Worm (Caenorhabditis elegans) whole organism, L2 larva: Measurements from ENCODE around the gene sftb-1.
A peak's percentile ranks its signal among the peaks of the same experiment; 100 is the strongest.

Source experiments
- C34F6.9 ChIP-seq: fragments of 150-350 bp; optimal IDR thresholded peaks from 2 replicates; lab custom pipeline; 2014; ENCODE audit warnings: missing biosample characterization, missing genetic modification characterization
- F13H6.1 ChIP-seq: sonication (generic microtip); optimal IDR thresholded peaks from 2 replicates; lab custom pipeline; 2016; ENCODE audit warnings: missing genetic modification characterization, missing compliant biosample characterization
- R02D3.7 ChIP-seq: fragments of 150-350 bp; optimal IDR thresholded peaks from 2 replicates; lab custom pipeline; 2014; ENCODE audit warnings: missing biosample characterization, missing genetic modification characterization
- ama-1 ChIP-seq: fragments of 150-350 bp; optimal IDR thresholded peaks from 2 replicates; lab custom pipeline; 2018; ENCODE audit warnings: inconsistent platforms
- blmp-1 ChIP-seq: sonication (generic microtip); optimal IDR thresholded peaks from 2 replicates; lab custom pipeline; 2017; ENCODE audit warnings: missing genetic modification characterization, mild to moderate bottlenecking, missing compliant biosample characterization, antibody characterized with exemption, moderate library complexity; ENCODE audit not compliant: insufficient read depth
- ceh-16 ChIP-seq: fragments of 150-350 bp; optimal IDR thresholded peaks from 2 replicates; lab custom pipeline; 2014; ENCODE audit warnings: missing biosample characterization, missing genetic modification characterization
- ceh-82 ChIP-seq: fragments of 150-350 bp; optimal IDR thresholded peaks from 2 replicates; lab custom pipeline; 2014; ENCODE audit warnings: missing biosample characterization, missing genetic modification characterization
- crh-2 ChIP-seq: sonication (generic microtip); optimal IDR thresholded peaks from 2 replicates; lab custom pipeline; 2017; ENCODE audit warnings: missing biosample characterization, missing genetic modification characterization
- egl-27 ChIP-seq: sonication (generic microtip); optimal IDR thresholded peaks from 3 replicates; lab custom pipeline; 2017; ENCODE audit warnings: missing biosample characterization, missing genetic modification reagents, missing genetic modification characterization
- elt-1 ChIP-seq: fragments of 150-350 bp; optimal IDR thresholded peaks from 2 replicates; lab custom pipeline; 2014; ENCODE audit warnings: missing biosample characterization, missing genetic modification characterization
- elt-3 ChIP-seq: sonication (generic microtip); optimal IDR thresholded peaks from 2 replicates; lab custom pipeline; 2017; ENCODE audit warnings: missing biosample characterization, missing genetic modification characterization
- fos-1 ChIP-seq: fragments of 150-350 bp; optimal IDR thresholded peaks from 2 replicates; lab custom pipeline; 2014; ENCODE audit warnings: missing biosample characterization, missing genetic modification characterization
- gmeb-1 ChIP-seq: fragments of 150-350 bp; optimal IDR thresholded peaks from 2 replicates; lab custom pipeline; 2014; ENCODE audit warnings: missing biosample characterization, missing genetic modification characterization
- lin-13 ChIP-seq: fragments of 150-350 bp; optimal IDR thresholded peaks from 2 replicates; lab custom pipeline; 2014; ENCODE audit warnings: missing biosample characterization, missing genetic modification reagents, missing genetic modification characterization
- lin-39 ChIP-seq: fragments of 150-350 bp; optimal IDR thresholded peaks from 2 replicates; lab custom pipeline; 2014; ENCODE audit warnings: missing biosample characterization, missing genetic modification reagents, missing genetic modification characterization
- lsy-2 ChIP-seq, 2 experiments: fragments of 150-350 bp in 1 of 2; sonication (generic microtip) in 1 of 2; optimal IDR thresholded peaks; 2 replicates each; lab custom pipeline; 2014 to 2017; ENCODE audit warnings: missing biosample characterization in 2 of 2, missing genetic modification characterization in 2 of 2
- nhr-11 ChIP-seq: fragments of 150-350 bp; optimal IDR thresholded peaks from 2 replicates; lab custom pipeline; 2014; ENCODE audit warnings: missing biosample characterization, missing genetic modification characterization
- nhr-12 ChIP-seq: fragments of 150-350 bp; optimal IDR thresholded peaks from 2 replicates; lab custom pipeline; 2014; ENCODE audit warnings: missing biosample characterization, missing genetic modification characterization
- nhr-129 ChIP-seq: fragments of 150-350 bp; optimal IDR thresholded peaks from 2 replicates; lab custom pipeline; 2014; ENCODE audit warnings: missing biosample characterization, missing genetic modification characterization
- nhr-237 ChIP-seq: fragments of 150-350 bp; optimal IDR thresholded peaks from 2 replicates; lab custom pipeline; 2014; ENCODE audit warnings: missing biosample characterization, missing genetic modification characterization
- nhr-25 ChIP-seq: fragments of 150-350 bp; sonication (generic microtip); optimal IDR thresholded peaks from 3 replicates; lab custom pipeline; 2014; ENCODE audit warnings: missing biosample characterization, missing genetic modification characterization
- nhr-77 ChIP-seq: fragments of 150-350 bp; optimal IDR thresholded peaks from 2 replicates; lab custom pipeline; 2014; ENCODE audit warnings: missing biosample characterization, missing genetic modification characterization
- peb-1 ChIP-seq: fragments of 150-350 bp; optimal IDR thresholded peaks from 2 replicates; lab custom pipeline; 2014; ENCODE audit warnings: missing biosample characterization, missing genetic modification characterization
- sem-4 ChIP-seq: fragments of 150-350 bp; optimal IDR thresholded peaks from 2 replicates; lab custom pipeline; 2014; ENCODE audit warnings: missing biosample characterization, missing genetic modification reagents, missing genetic modification characterization
- skn-1 ChIP-seq: sonication (generic microtip); optimal IDR thresholded peaks from 2 replicates; lab custom pipeline; 2017; ENCODE audit warnings: missing biosample characterization, missing genetic modification characterization
- sma-3 ChIP-seq: sonication (generic microtip); optimal IDR thresholded peaks from 2 replicates; lab custom pipeline; 2016; ENCODE audit warnings: missing genetic modification reagents, missing genetic modification characterization, missing compliant biosample characterization
- sma-9 ChIP-seq, 2 experiments: fragments of 150-350 bp in 1 of 2; sonication (generic microtip) in 1 of 2; optimal IDR thresholded peaks; 2 replicates each; lab custom pipeline; 2014 to 2016; ENCODE audit warnings: missing genetic modification characterization in 2 of 2, mild to moderate bottlenecking in 1 of 2, missing biosample characterization in 1 of 2, missing compliant biosample characterization in 1 of 2, missing genetic modification reagents in 1 of 2, moderate library complexity in 1 of 2
- snpc-4 ChIP-seq: fragments of 150-350 bp; optimal IDR thresholded peaks from 2 replicates; lab custom pipeline; 2014; ENCODE audit warnings: missing biosample characterization, missing genetic modification characterization
- unc-39 ChIP-seq: fragments of 150-350 bp; optimal IDR thresholded peaks from 2 replicates; lab custom pipeline; 2014; ENCODE audit warnings: missing biosample characterization, missing genetic modification characterization
- unc-55 ChIP-seq: fragments of 150-350 bp; sonication (generic microtip); optimal IDR thresholded peaks from 3 replicates; lab custom pipeline; 2014; ENCODE audit warnings: missing biosample characterization, missing genetic modification reagents, missing genetic modification characterization
- unc-62 ChIP-seq: fragments of 150-350 bp; optimal IDR thresholded peaks from 2 replicates; lab custom pipeline; 2014; ENCODE audit warnings: missing biosample characterization, missing genetic modification reagents, missing genetic modification characterization
- zag-1 ChIP-seq: fragments of 150-350 bp; optimal IDR thresholded peaks from 2 replicates; lab custom pipeline; 2014; ENCODE audit warnings: missing biosample characterization, missing genetic modification characterization
- ztf-1 ChIP-seq: fragments of 200-800 bp; sonication (Bioruptor generic); conservative IDR thresholded peaks from 2 replicates; pipeline ENCODE4 v1.3.6; 2022; ENCODE audit warnings: missing genetic modification characterization, missing compliant biosample characterization
- ztf-11 ChIP-seq: sonication (generic microtip); optimal IDR thresholded peaks from 2 replicates; lab custom pipeline; 2017; ENCODE audit warnings: missing biosample characterization, missing genetic modification characterization

The sftb-1 gene

ce11 chrIII:4276277-4276676, 7.2 kb upstream of the sftb-1 start:
- TF ChIP-seq sem-4 (no peak), nhr-237 (tag; lab: Kevin White, UChicago) (no peak)

ce11 chrIII:4275704-4276103, 6.6 kb upstream of the sftb-1 start:
- no peak for TF ChIP-seq peb-1 (tag; lab: Kevin White, UChicago)
- peak in 1 of 2 experiments; percentile 5 for TF ChIP-seq lsy-2 (tag; optimal IDR thresholded peaks at IDR 0.05; lab: Kevin White, UChicago)

- no peak for TF ChIP-seq crh-2 (tag; lab: Kevin White, UChicago)
- no peak for TF ChIP-seq ztf-1 (GFP tag; lab: Robert Waterston, UW)
- TF ChIP-seq C34F6.9 (tag; lab: Kevin White, UChicago) = no peak
- TF ChIP-seq zag-1 (tag; lab: Kevin White, UChicago) = no peak
- TF ChIP-seq ztf-11 (tag; lab: Kevin White, UChicago) = no peak
- no peak for TF ChIP-seq R02D3.7 (tag; lab: Kevin White, UChicago)
- TF ChIP-seq sem-4 = no peak
- TF ChIP-seq nhr-77 (tag; lab: Kevin White, UChicago) = no peak
- TF ChIP-seq ceh-16 = peak; percentile 47
- no peak for TF ChIP-seq skn-1 (tag; lab: Kevin White, UChicago)
- no peak for TF ChIP-seq nhr-237 (tag; lab: Kevin White, UChicago)
- no peak for TF ChIP-seq blmp-1
- TF ChIP-seq unc-62 (GFP tag; lab: Kevin White, UChicago) = no peak
- peak; percentile 17 for TF ChIP-seq sma-9 (GFP tag; optimal IDR thresholded peaks at IDR 0.05; lab: Kevin White, UChicago)
- TF ChIP-seq sma-9 (tag; optimal IDR thresholded peaks at IDR 0.05; lab: Kevin White, UChicago) = no peak
- no peak for TF ChIP-seq lin-13 (GFP tag; lab: Kevin White, UChicago)
Measured at ce11 chrIII:4274524-4274923, 5.5 kb upstream of the sftb-1 start.

ce11 chrIII:4272864-4273263, 3.8 kb upstream of the sftb-1 start:
- TF ChIP-seq nhr-12 (tag; lab: Kevin White, UChicago) (no peak), nhr-25 (tag; lab: Kevin White, UChicago) (no peak), gmeb-1 (tag; lab: Kevin White, UChicago) (no peak), ama-1 (no peak), nhr-237 (tag; lab: Kevin White, UChicago) (no peak), ceh-82 (tag; lab: Kevin White, UChicago) (no peak), blmp-1 (no peak), skn-1 (tag; lab: Kevin White, UChicago) (no peak), R02D3.7 (tag; lab: Kevin White, UChicago) (no peak), ztf-11 (tag; lab: Kevin White, UChicago) (no peak), elt-1 (no peak), zag-1 (tag; lab: Kevin White, UChicago) (no peak), F13H6.1 (tag; lab: Kevin White, UChicago) (no peak), sma-3 (GFP tag; lab: Kevin White, UChicago) (no peak), unc-55 (GFP tag; lab: Kevin White, UChicago) (no peak), unc-39 (tag; lab: Kevin White, UChicago) (no peak), snpc-4 (tag; lab: Kevin White, UChicago) (no peak)
- TF ChIP-seq, all 48 proteins: peak for 0

ce11 chrIII:4271059-4271458, 2.0 kb upstream of the sftb-1 start:
- TF ChIP-seq F13H6.1 (tag; lab: Kevin White, UChicago) (no peak), nhr-11 (tag; lab: Kevin White, UChicago) (no peak), lin-39 (no peak), nhr-129 (tag; lab: Kevin White, UChicago) (no peak), lsy-2 (tag; optimal IDR thresholded peaks at IDR 0.05; lab: Kevin White, UChicago) (no peak), elt-1 (no peak)

- no peak for TF ChIP-seq ceh-16
- TF ChIP-seq ztf-11 (tag; lab: Kevin White, UChicago) = no peak
- TF ChIP-seq ceh-82 (tag; lab: Kevin White, UChicago) = no peak
- no peak for TF ChIP-seq elt-3
- TF ChIP-seq F13H6.1 (tag; lab: Kevin White, UChicago) = no peak
- no peak for TF ChIP-seq sma-3 (GFP tag; lab: Kevin White, UChicago)
- TF ChIP-seq nhr-25 (tag; lab: Kevin White, UChicago) = no peak
- no peak for TF ChIP-seq blmp-1
- TF ChIP-seq unc-39 (tag; lab: Kevin White, UChicago) = no peak
- no peak for TF ChIP-seq egl-27 (tag; lab: Kevin White, UChicago)
- no peak for TF ChIP-seq gmeb-1 (tag; lab: Kevin White, UChicago)
- TF ChIP-seq lin-39 = no peak
- TF ChIP-seq R02D3.7 (tag; lab: Kevin White, UChicago) = no peak
- TF ChIP-seq fos-1 (tag; lab: Kevin White, UChicago) = no peak
Measured at ce11 chrIII:4265892-4266291, 3.2 kb downstream of the sftb-1 start.
